Worm (Caenorhabditis elegans): ENCODE data around the gene R07H5.11.

ce11 chrIV:11160707-11161106 lies 41.9 kb upstream of the R07H5.11 start, which contains the start of gene C08F8.15:
- no peak for TF ChIP-seq nhr-76 (tag; optimal IDR thresholded peaks at IDR 0.05)
- TF ChIP-seq aly-2 (tag; optimal IDR thresholded peaks at IDR 0.05), result no peak
- TF ChIP-seq elt-3 (tag; optimal IDR thresholded peaks at IDR 0.05), result no peak
- no peak for TF ChIP-seq snpc-4 (tag; optimal IDR thresholded peaks at IDR 0.05)
- TF ChIP-seq mdl-1 (tag; optimal IDR thresholded peaks at IDR 0.05), result no peak
- no peak for TF ChIP-seq hlh-4 (tag; optimal IDR thresholded peaks at IDR 0.05)
